Worm (Caenorhabditis elegans) whole organism, L4/young adult: ENCODE data around the gene srx-118.

Experiments
- dao-5 ChIP-seq: sonication (generic microtip); optimal IDR thresholded peaks from 2 replicates; lab custom pipeline; 2016; ENCODE audit warnings: missing genotype, missing genetic modification characterization, moderate library complexity, missing compliant biosample characterization
- him-1 ChIP-seq: sonication (generic microtip); optimal IDR thresholded peaks from 2 replicates; lab custom pipeline; 2016; ENCODE audit warnings: missing genotype, missing genetic modification reagents, missing genetic modification characterization, missing compliant biosample characterization

DNA sequence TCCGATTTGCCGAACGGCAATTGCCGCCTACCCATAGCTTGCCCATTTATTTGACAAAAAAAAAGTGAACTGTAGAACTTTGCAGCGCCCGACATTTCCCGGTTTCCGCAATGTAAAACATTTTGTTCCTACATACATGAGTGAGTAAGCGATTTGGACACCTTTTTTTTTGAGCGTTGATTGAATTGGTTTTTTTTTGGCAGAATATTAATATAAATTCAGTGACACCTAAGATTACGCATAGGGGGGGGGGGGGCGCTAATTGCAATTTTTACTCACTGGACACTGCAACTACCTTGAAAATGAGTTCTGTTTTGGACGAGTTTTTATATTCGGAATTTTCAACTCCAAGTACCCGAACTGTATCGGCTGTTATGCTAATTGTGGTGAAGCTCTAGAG lies at the start of gene srx-118:
- TF ChIP-seq dao-5, result no peak
- TF ChIP-seq him-1 (tag; lab: Kevin White, UChicago), result no peak
